Fruit fly (Drosophila melanogaster) Kc167 (cell line): ENCODE data around the gene CG9915.

ENCODE experiments used
- Myc ChIP-seq: fragments of >200 bp; optimal IDR thresholded peaks from 2 replicates; lab custom pipeline; 2017; ENCODE audit warnings: missing external identifiers
- Sin3A ChIP-seq: fragments of >200 bp; optimal IDR thresholded peaks from 2 replicates; lab custom pipeline; 2018; ENCODE audit warnings: missing external identifiers
- insv ChIP-seq: fragments of >200 bp; optimal IDR thresholded peaks from 3 replicates; lab custom pipeline; 2018; ENCODE audit warnings: missing external identifiers

- no peak for TF ChIP-seq Sin3A (lab: Kevin White, UChicago)
- TF ChIP-seq insv (lab: Kevin White, UChicago): no peak
- no peak for TF ChIP-seq Myc (lab: Kevin White, UChicago)
Measured at dm6 chrX:16303636-16304035, 9.3 kb downstream of the CG9915 start, which contains the start of gene CG3679.
